Worm (Caenorhabditis elegans): Measurements from ENCODE around the gene nhr-147.

Gene nhr-147

DNA sequence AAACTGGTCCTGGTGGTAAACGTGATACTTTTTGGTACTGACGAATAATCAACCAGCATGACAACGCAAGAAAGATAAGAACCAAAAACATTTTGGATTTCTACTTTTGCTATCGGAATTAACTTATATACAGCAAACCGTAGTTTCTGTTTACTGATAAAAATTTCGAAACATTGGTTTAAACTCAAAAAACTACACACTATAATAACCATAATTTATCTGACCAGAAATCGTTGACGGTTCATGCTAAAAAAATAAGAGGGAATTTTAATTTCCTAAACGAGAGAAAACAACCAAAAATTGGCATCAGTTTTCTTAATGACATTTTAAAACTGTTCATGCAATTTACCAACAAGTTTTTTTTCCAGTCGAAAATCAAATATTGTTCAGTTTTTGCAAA is 16.1 kb downstream of the nhr-147 start, which contains the start of gene cyp-35A1:
cyp-35A1 (minus strand) TSS at position 101 of the 400 bp plus-strand sequence.
- TF ChIP-seq gmeb-1 (tag; optimal IDR thresholded peaks at IDR 0.05) (no peak), egl-27 (tag; optimal IDR thresholded peaks at IDR 0.05) (no peak), C34F6.9 (tag; optimal IDR thresholded peaks at IDR 0.05) (no peak), nhr-129 (tag; optimal IDR thresholded peaks at IDR 0.05) (no peak), mdl-1 (tag; optimal IDR thresholded peaks at IDR 0.05) (no peak), F13H6.1 (tag; optimal IDR thresholded peaks at IDR 0.05) (no peak), nhr-25 (tag; optimal IDR thresholded peaks at IDR 0.05) (no peak), blmp-1 (tag; optimal IDR thresholded peaks at IDR 0.05; ENCODE audit: insufficient read depth) (no peak), elt-3 (tag; optimal IDR thresholded peaks at IDR 0.05) (no peak), nhr-10 (tag; optimal IDR thresholded peaks at IDR 0.05) (no peak), ceh-82 (tag; optimal IDR thresholded peaks at IDR 0.05) (no peak), ceh-16 (tag; optimal IDR thresholded peaks at IDR 0.05) (no peak), peb-1 (tag; optimal IDR thresholded peaks at IDR 0.05) (no peak)

DNA sequence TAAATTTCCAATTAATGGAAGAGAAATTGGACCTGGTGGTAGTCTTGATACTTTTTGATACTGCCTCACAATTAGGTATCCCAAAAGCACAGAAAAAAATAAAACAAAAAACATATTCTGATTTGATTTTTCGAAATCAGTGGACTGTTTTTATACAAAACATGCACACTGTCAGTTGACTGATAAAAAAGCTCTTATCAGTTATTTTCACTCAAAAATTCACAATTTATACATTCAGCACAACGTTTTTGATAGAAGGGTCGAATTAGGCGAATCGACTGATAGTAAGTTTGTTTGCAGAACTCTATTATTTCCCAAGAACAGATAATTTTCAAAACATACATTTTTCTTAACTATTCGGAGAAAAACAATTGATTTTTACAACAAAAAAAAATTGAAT is 18.5 kb downstream of the nhr-147 start, which contains the start of gene cyp-35A2:
cyp-35A2 (minus strand) TSS at position 124 of the 400 bp plus-strand sequence.
- TF ChIP-seq gmeb-1 (tag; optimal IDR thresholded peaks at IDR 0.05) (peak; percentile 27), Y55F3AM.14 (GFP tag; optimal IDR thresholded peaks at IDR 0.05) (no peak), dmd-4 (tag; optimal IDR thresholded peaks at IDR 0.05) (no peak), fos-1 (tag; optimal IDR thresholded peaks at IDR 0.05) (peak; percentile 67), sem-4 (tag; optimal IDR thresholded peaks at IDR 0.05) (no peak)

ce11 chrV:7364951-7365350 is 19.4 kb downstream of the nhr-147 start, which contains the start of gene exc-13:
Gene exc-13 (plus strand): TSS chrV:7365251.
- TF ChIP-seq Y55F3AM.14 (GFP tag; optimal IDR thresholded peaks at IDR 0.05) = no peak
- no peak for TF ChIP-seq crh-2 (tag; optimal IDR thresholded peaks at IDR 0.05)
- TF ChIP-seq nhr-11 (tag; optimal IDR thresholded peaks at IDR 0.05) = no peak
- TF ChIP-seq ZK546.5 (tag; optimal IDR thresholded peaks at IDR 0.05) = no peak
- no peak for TF ChIP-seq R02D3.7 (tag; optimal IDR thresholded peaks at IDR 0.05)
- TF ChIP-seq C34F6.9 (tag; optimal IDR thresholded peaks at IDR 0.05) = no peak
- no peak for TF ChIP-seq ztf-11 (tag; optimal IDR thresholded peaks at IDR 0.05)
- TF ChIP-seq zag-1 (tag; optimal IDR thresholded peaks at IDR 0.05) = no peak
- TF ChIP-seq dmd-4 (tag; optimal IDR thresholded peaks at IDR 0.05) = no peak
- no peak for TF ChIP-seq ceh-82 (tag; optimal IDR thresholded peaks at IDR 0.05)

- TF ChIP-seq elt-3 (tag; optimal IDR thresholded peaks at IDR 0.05) (no peak), nhr-10 (tag; optimal IDR thresholded peaks at IDR 0.05) (no peak), ztf-4 (tag; optimal IDR thresholded peaks at IDR 0.05) (no peak), snpc-4 (tag; optimal IDR thresholded peaks at IDR 0.05) (no peak), lin-39 (tag; optimal IDR thresholded peaks at IDR 0.05) (no peak), ztf-11 (tag; optimal IDR thresholded peaks at IDR 0.05) (no peak), aly-2 (tag; optimal IDR thresholded peaks at IDR 0.05) (no peak), nhr-6 (tag; optimal IDR thresholded peaks at IDR 0.05) (no peak), lsy-2 (tag; optimal IDR thresholded peaks at IDR 0.05) (no peak), F13H6.1 (tag; optimal IDR thresholded peaks at IDR 0.05) (no peak), lin-11 (tag; optimal IDR thresholded peaks at IDR 0.05) (no peak), ZK546.5 (tag; optimal IDR thresholded peaks at IDR 0.05) (no peak), mdl-1 (tag; optimal IDR thresholded peaks at IDR 0.05) (no peak), ztf-1 (GFP tag; conservative IDR thresholded peaks at IDR 0.05) (no peak), R02D3.7 (tag; optimal IDR thresholded peaks at IDR 0.05) (no peak), nhr-11 (tag; optimal IDR thresholded peaks at IDR 0.05) (no peak), zag-1 (tag; optimal IDR thresholded peaks at IDR 0.05) (no peak), peb-1 (tag; optimal IDR thresholded peaks at IDR 0.05) (no peak), mab-5 (tag; optimal IDR thresholded peaks at IDR 0.05) (no peak), dmd-4 (tag; optimal IDR thresholded peaks at IDR 0.05) (no peak)
Observed at ce11 chrV:7369578-7369977, 24.0 kb downstream of the nhr-147 start, which contains the start of gene srj-14. Gene srj-14 (plus strand): TSS chrV:7369708.

ce11 chrV:7374090-7374489 is 28.5 kb downstream of the nhr-147 start, which contains the start of gene srx-56:
Gene srx-56 (plus strand): TSS chrV:7374390.
- no peak for TF ChIP-seq aly-2 (tag; optimal IDR thresholded peaks at IDR 0.05)
- TF ChIP-seq nhr-25 (tag; optimal IDR thresholded peaks at IDR 0.05) = no peak
- no peak for TF ChIP-seq skn-1 (tag; optimal IDR thresholded peaks at IDR 0.05)
- TF ChIP-seq nhr-11 (tag; optimal IDR thresholded peaks at IDR 0.05) = no peak
- TF ChIP-seq sma-3 (GFP tag; optimal IDR thresholded peaks at IDR 0.05) = no peak
- no peak for TF ChIP-seq ztf-4 (tag; optimal IDR thresholded peaks at IDR 0.05)
- no peak for TF ChIP-seq nhr-12 (tag; optimal IDR thresholded peaks at IDR 0.05)
- TF ChIP-seq zag-1 (tag; optimal IDR thresholded peaks at IDR 0.05) = no peak
- TF ChIP-seq nhr-23 (tag; optimal IDR thresholded peaks at IDR 0.05) = no peak
